Worm (Caenorhabditis elegans) whole organism, young adult: ENCODE measurements around the gene ptr-15.

ENCODE experiments used
- F39B2.1 ChIP-seq: fragments of 200-800 bp; sonication (Bioruptor generic); IDR thresholded peaks from 2 replicates; pipeline ENCODE4 v1.3.6; 2022; ENCODE audit warnings: missing genetic modification reagents, missing genetic modification characterization, missing compliant biosample characterization
- F49E8.2 ChIP-seq: sonication (generic microtip); optimal IDR thresholded peaks from 3 replicates; lab custom pipeline; 2017; ENCODE audit warnings: missing genetic modification characterization, mild to moderate bottlenecking, missing compliant biosample characterization, antibody characterized with exemption, moderate library complexity; ENCODE audit not compliant: insufficient read depth
- ama-1 ChIP-seq, 3 experiments: fragments of 150-350 bp in 1 of 3; sonication (generic microtip) in 2 of 3; optimal IDR thresholded peaks; 2 replicates each; lab custom pipeline; 2014 to 2018; ENCODE audit warnings: missing biosample characterization in 2 of 3, missing genetic modification characterization in 2 of 3, missing genetic modification reagents in 2 of 3
- egl-44 ChIP-seq: fragments of 200-800 bp; sonication (Bioruptor generic); IDR thresholded peaks from 2 replicates; pipeline ENCODE4 v1.3.6; 2022; ENCODE audit warnings: missing genetic modification reagents, missing genetic modification characterization, missing compliant biosample characterization
- sea-2 ChIP-seq: fragments of 200-800 bp; sonication (Bioruptor generic); IDR thresholded peaks from 2 replicates; pipeline ENCODE4 v1.3.6; 2022; ENCODE audit warnings: missing genetic modification characterization, missing compliant biosample characterization
- unc-62 ChIP-seq: fragments of 150-350 bp; optimal IDR thresholded peaks from 2 replicates; lab custom pipeline; 2014; ENCODE audit warnings: missing biosample characterization, missing genetic modification reagents, missing genetic modification characterization

ce11 chrV:6917280-6917679, 52.5 kb downstream of the ptr-15 start:
- TF ChIP-seq egl-44 (GFP tag; lab: Robert Waterston, UW), result 0 out of 2 replicates have a peak, but pooled peaks have one; percentile 24
- no peak for TF ChIP-seq unc-62 (GFP tag; lab: Kevin White, UChicago)
- no peak for TF ChIP-seq sea-2 (GFP tag; lab: Robert Waterston, UW)
- no peak for TF ChIP-seq F49E8.2 (tag; lab: Kevin White, UChicago)
- TF ChIP-seq F39B2.1, result no peak
- TF ChIP-seq ama-1 (optimal IDR thresholded peaks at IDR 0.05; lab: Kevin White, UChicago), result no peak
- no peak for TF ChIP-seq ama-1 (GFP tag; optimal IDR thresholded peaks at IDR 0.05; lab: Kevin White, UChicago)
